Worm (Caenorhabditis elegans): ENCODE measurements around the gene srx-42.

The srx-42 gene

DNA sequence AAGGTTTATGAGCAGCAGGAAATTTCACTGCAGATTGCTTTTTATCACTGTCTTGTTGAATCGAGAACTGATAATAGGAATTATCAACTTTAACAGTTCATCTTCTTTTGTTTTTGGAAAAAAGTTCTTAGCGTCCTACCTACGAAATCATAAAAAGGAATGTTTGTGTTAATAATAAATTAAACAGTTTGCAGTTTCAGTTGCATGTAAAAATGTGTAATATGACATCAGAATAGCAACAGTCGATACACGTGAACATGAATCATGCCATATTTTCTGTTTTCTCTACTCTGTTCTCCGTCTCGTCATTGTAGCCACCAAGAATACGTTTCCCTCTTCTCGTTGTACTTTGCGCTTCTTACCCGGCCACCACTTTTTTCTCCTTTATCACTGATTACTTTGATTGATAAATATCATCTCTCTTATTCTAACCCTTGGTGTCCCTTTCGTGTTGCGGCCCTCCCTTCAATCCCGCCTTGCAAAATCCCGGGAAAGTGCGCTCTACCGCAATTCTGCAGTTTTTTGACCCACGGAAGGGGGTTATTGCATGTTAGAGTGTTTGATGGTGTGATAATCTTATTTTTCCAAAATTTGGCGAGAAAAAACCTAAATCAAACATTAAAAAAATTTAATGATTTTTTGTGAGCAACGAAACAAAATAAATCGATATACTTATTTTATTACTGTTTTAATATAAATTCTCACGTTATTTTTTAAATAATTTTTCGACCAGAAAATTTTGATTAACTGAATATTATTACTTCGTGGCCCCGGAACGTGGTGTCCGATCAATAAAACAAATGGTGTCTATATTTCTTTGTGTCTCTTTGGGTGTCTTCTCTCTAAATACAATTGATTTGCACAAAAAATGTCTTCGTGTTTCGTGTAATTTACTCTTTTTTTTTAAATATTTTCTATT, 28.1 kb upstream of the srx-42 start, which contains the start of gene sptl-3 (continued):
- TF ChIP-seq lim-7 (GFP tag; IDR thresholded peaks at IDR 0.05): no peak
- no peak for TF ChIP-seq fos-1 (tag; optimal IDR thresholded peaks at IDR 0.05)
- no peak for TF ChIP-seq dpl-1 (GFP tag; optimal IDR thresholded peaks at IDR 0.05)
- no peak for TF ChIP-seq ces-1 (GFP tag; optimal IDR thresholded peaks at IDR 0.05)
- TF ChIP-seq aha-1 (tag): peak; percentile 92
- TF ChIP-seq mxl-3 (GFP tag; optimal IDR thresholded peaks at IDR 0.05): no peak
- no peak for TF ChIP-seq nhr-41 (GFP tag; IDR thresholded peaks at IDR 0.05)
- no peak for TF ChIP-seq vab-7 (GFP tag; IDR thresholded peaks at IDR 0.05)
- TF ChIP-seq lin-1 (GFP tag; IDR thresholded peaks at IDR 0.05): no peak
- no peak for TF ChIP-seq ztf-11 (tag; optimal IDR thresholded peaks at IDR 0.05)
- no peak for TF ChIP-seq snpc-4 (tag; optimal IDR thresholded peaks at IDR 0.05)
- no peak for TF ChIP-seq egl-27 (tag; optimal IDR thresholded peaks at IDR 0.05)
- TF ChIP-seq spr-1 (tag; optimal IDR thresholded peaks at IDR 0.05): no peak
- no peak for TF ChIP-seq dmd-8 (GFP tag; IDR thresholded peaks at IDR 0.05)
- no peak for TF ChIP-seq F44E2.7 (GFP tag; IDR thresholded peaks at IDR 0.05)
- TF ChIP-seq unc-62 (GFP tag; optimal IDR thresholded peaks at IDR 0.05 in 1 of 2): peak in 1 of 2 experiments; percentile 11
- TF ChIP-seq unc-62 (tag; optimal IDR thresholded peaks at IDR 0.05): peak; percentile 13
- TF ChIP-seq Y75B8A.6 (GFP tag; IDR thresholded peaks at IDR 0.05): no peak
- no peak for TF ChIP-seq ama-1 (optimal IDR thresholded peaks at IDR 0.05)

- TF ChIP-seq dmd-6 (GFP tag; IDR thresholded peaks at IDR 0.05): peak; percentile 87
- no peak for TF ChIP-seq hlh-30 (tag; optimal IDR thresholded peaks at IDR 0.05; ENCODE audit: insufficient read depth)
- peak; percentile 75 for TF ChIP-seq aha-1 (tag)
- peak; percentile 65 for TF ChIP-seq nhr-28 (tag; optimal IDR thresholded peaks at IDR 0.05)
- TF ChIP-seq nhr-77 (tag; optimal IDR thresholded peaks at IDR 0.05): peak; percentile 61
- 0 out of 2 replicates have a peak, but pooled peaks have one; percentile 10 for TF ChIP-seq tra-1 (GFP tag; IDR thresholded peaks at IDR 0.05)
- no peak for TF ChIP-seq gei-8 (GFP tag; optimal IDR thresholded peaks at IDR 0.05)
- TF ChIP-seq madf-9 (GFP tag; conservative IDR thresholded peaks at IDR 0.05): no peak
- TF ChIP-seq duxl-1 (tag; optimal IDR thresholded peaks at IDR 0.05; ENCODE audit: poor library complexity): peak; percentile 6
- peak; percentile 53 for TF ChIP-seq dve-1 (tag; optimal IDR thresholded peaks at IDR 0.05; ENCODE audit: insufficient read depth)
- peak; percentile 62 for TF ChIP-seq hlh-11 (tag; optimal IDR thresholded peaks at IDR 0.05)
- no peak for TF ChIP-seq daf-8 (GFP tag; IDR thresholded peaks at IDR 0.05)
- TF ChIP-seq F26F4.8 (GFP tag; conservative IDR thresholded peaks at IDR 0.05): no peak
- TF ChIP-seq pqm-1 (tag; optimal IDR thresholded peaks at IDR 0.05): peak; percentile 88
- TF ChIP-seq nhr-6 (tag; optimal IDR thresholded peaks at IDR 0.05): peak; percentile 12
- no peak for TF ChIP-seq aly-2 (tag; optimal IDR thresholded peaks at IDR 0.05)
- TF ChIP-seq ceh-82 (tag; optimal IDR thresholded peaks at IDR 0.05): no peak
- peak; percentile 80 for TF ChIP-seq lin-1 (GFP tag; IDR thresholded peaks at IDR 0.05)
- TF ChIP-seq php-3 (GFP tag; IDR thresholded peaks at IDR 0.05): peak; percentile 86
Observed at ce11 chrV:13893583-13893982, 27.2 kb upstream of the srx-42 start.

DNA sequence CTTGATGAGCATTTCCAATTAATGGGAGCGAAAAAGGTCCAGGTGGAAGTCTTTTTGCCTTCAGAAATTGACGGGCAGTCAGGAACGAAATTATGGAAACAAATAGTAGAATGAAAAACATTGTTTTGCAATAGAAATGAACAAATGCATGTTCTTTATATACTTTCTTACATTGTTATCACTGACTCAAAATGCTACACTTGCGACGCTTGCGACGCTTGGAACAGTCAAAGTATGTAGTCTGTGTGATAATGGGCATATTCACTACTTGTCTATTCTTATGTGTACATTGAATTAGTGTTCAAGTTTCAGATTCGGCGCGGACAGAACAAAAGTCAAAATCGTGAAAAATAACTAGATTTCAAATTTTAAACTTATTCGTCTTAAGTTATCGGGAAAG, 22.5 kb upstream of the srx-42 start, which contains the start of gene cyp-35C1:
Gene cyp-35C1 (minus strand): TSS at position 132 of the 400 bp plus-strand sequence.
- TF ChIP-seq daf-12 (tag; optimal IDR thresholded peaks at IDR 0.05): no peak
- no peak for TF ChIP-seq zfp-2 (tag; optimal IDR thresholded peaks at IDR 0.05)
- TF ChIP-seq nhr-237 (tag; optimal IDR thresholded peaks at IDR 0.05): no peak
- no peak for TF ChIP-seq T26A8.4 (GFP tag; IDR thresholded peaks at IDR 0.05)
- no peak for TF ChIP-seq mxl-2 (GFP tag; conservative IDR thresholded peaks at IDR 0.05)
- no peak for TF ChIP-seq madf-9 (GFP tag; conservative IDR thresholded peaks at IDR 0.05)
- no peak for TF ChIP-seq ceh-32 (tag; optimal IDR thresholded peaks at IDR 0.05; ENCODE audit: poor library complexity)
- no peak for TF ChIP-seq nhr-76 (tag; optimal IDR thresholded peaks at IDR 0.05)
- peak; percentile 15 for TF ChIP-seq hlh-11 (tag; optimal IDR thresholded peaks at IDR 0.05)
- no peak for TF ChIP-seq nhr-111 (GFP tag; optimal IDR thresholded peaks at IDR 0.05)
- no peak for TF ChIP-seq nhr-6 (tag; optimal IDR thresholded peaks at IDR 0.05)
- TF ChIP-seq aha-1 (tag): peak; percentile 49
- no peak for TF ChIP-seq nhr-48 (tag; optimal IDR thresholded peaks at IDR 0.05)
- TF ChIP-seq dmd-6 (GFP tag; IDR thresholded peaks at IDR 0.05): 0 out of 2 replicates have a peak, but pooled peaks have one; percentile 11
- 0 out of 2 replicates have a peak, but pooled peaks have one; percentile 33 for TF ChIP-seq saeg-2 (GFP tag; IDR thresholded peaks at IDR 0.05)
- TF ChIP-seq mdt-29 (GFP tag; IDR thresholded peaks at IDR 0.05): no peak
- no peak for TF ChIP-seq pha-4 (GFP tag; IDR thresholded peaks at IDR 0.05)
- TF ChIP-seq pha-4 (tag; optimal IDR thresholded peaks at IDR 0.05): no peak
- peak; percentile 12 for TF ChIP-seq pqm-1 (tag; optimal IDR thresholded peaks at IDR 0.05)
